Worm (Caenorhabditis elegans): ENCODE measurements around the gene str-8.
"Not testable (repeated sequence)": the region's sequence is repeated elsewhere in the genome, so short reads cannot be mapped to it uniquely, and the experiment has no call there.

str-8 gene

ce11 chrV:15754731-15755130 is at the start of gene str-8:
Gene str-8 (plus strand): TSS chrV:15755031.
- not testable (repeated sequence) for TF ChIP-seq lin-39, nhr-77, nhr-25 (tag; optimal IDR thresholded peaks at IDR 0.05)

ce11 chrV:15707982-15708381 is 46.8 kb upstream of the str-8 start:
- TF ChIP-seq ztf-11 (tag; optimal IDR thresholded peaks at IDR 0.05) (no peak), nhr-25 (tag; optimal IDR thresholded peaks at IDR 0.05) (peak; percentile 24), elt-3 (tag; optimal IDR thresholded peaks at IDR 0.05) (peak in 2 of 3 experiments; percentile 17 to 74), jun-1 (tag; optimal IDR thresholded peaks at IDR 0.05) (no peak)

ce11 chrV:15710401-15710800 is 44.4 kb upstream of the str-8 start, which contains the start of gene Y6E2A.1:
Gene Y6E2A.1 (minus strand): TSS chrV:15710501.
- TF ChIP-seq elt-3 (tag; optimal IDR thresholded peaks at IDR 0.05) = no peak
- TF ChIP-seq R02D3.7 (tag; optimal IDR thresholded peaks at IDR 0.05) = no peak
- no peak for TF ChIP-seq nhr-77 (tag; optimal IDR thresholded peaks at IDR 0.05)
- TF ChIP-seq lin-39 (tag; optimal IDR thresholded peaks at IDR 0.05) = no peak
- TF ChIP-seq lsy-12 (tag; optimal IDR thresholded peaks at IDR 0.05) = no peak
- TF ChIP-seq eor-1 (tag; optimal IDR thresholded peaks at IDR 0.05) = no peak
- TF ChIP-seq sea-2 (GFP tag; optimal IDR thresholded peaks at IDR 0.05) = no peak

ce11 chrV:15711898-15712297 is 42.9 kb upstream of the str-8 start, which contains the start of gene str-101:
Gene str-101 (minus strand): TSS chrV:15711998.
- TF ChIP-seq elt-1 (tag; optimal IDR thresholded peaks at IDR 0.05) (no peak), mdl-1 (tag; optimal IDR thresholded peaks at IDR 0.05) (no peak), nhr-76 (tag; optimal IDR thresholded peaks at IDR 0.05) (no peak), daf-12 (tag; optimal IDR thresholded peaks at IDR 0.05) (no peak), nhr-12 (tag; optimal IDR thresholded peaks at IDR 0.05) (no peak), fkh-10 (GFP tag; optimal IDR thresholded peaks at IDR 0.05) (no peak), ceh-9 (tag; optimal IDR thresholded peaks at IDR 0.05) (no peak)

- no peak for TF ChIP-seq unc-39 (tag; optimal IDR thresholded peaks at IDR 0.05)
- TF ChIP-seq mml-1 (tag; optimal IDR thresholded peaks at IDR 0.05) = no peak
- no peak for TF ChIP-seq daf-12 (tag; optimal IDR thresholded peaks at IDR 0.05)
- no peak for TF ChIP-seq snpc-4 (tag; optimal IDR thresholded peaks at IDR 0.05)
- peak; percentile 11 for TF ChIP-seq elt-2 (tag; optimal IDR thresholded peaks at IDR 0.05)
- TF ChIP-seq pqm-1 (tag; optimal IDR thresholded peaks at IDR 0.05) = peak; percentile 34
- TF ChIP-seq fkh-2 (tag; optimal IDR thresholded peaks at IDR 0.05) = no peak
- TF ChIP-seq fos-1 (tag; optimal IDR thresholded peaks at IDR 0.05) = no peak
- TF ChIP-seq ceh-82 (tag; optimal IDR thresholded peaks at IDR 0.05) = no peak
- TF ChIP-seq eor-1 (tag; optimal IDR thresholded peaks at IDR 0.05) = no peak
These were observed 42.4 kb upstream of the str-8 start for ce11 chrV:15712385-15712784.

- TF ChIP-seq fkh-2 (tag; optimal IDR thresholded peaks at IDR 0.05) = no peak
- no peak for TF ChIP-seq nhr-237 (tag; optimal IDR thresholded peaks at IDR 0.05)
- no peak for TF ChIP-seq jun-1 (tag; optimal IDR thresholded peaks at IDR 0.05)
- no peak for TF ChIP-seq R02D3.7 (tag; optimal IDR thresholded peaks at IDR 0.05)
- no peak for TF ChIP-seq nhr-67 (tag; optimal IDR thresholded peaks at IDR 0.05)
- TF ChIP-seq ceh-16 (tag; optimal IDR thresholded peaks at IDR 0.05) = no peak
- TF ChIP-seq ama-1 (optimal IDR thresholded peaks at IDR 0.05) = no peak
- no peak for TF ChIP-seq nfya-1 (tag; optimal IDR thresholded peaks at IDR 0.05; ENCODE audit: insufficient read depth)
- no peak for TF ChIP-seq unc-39 (tag; optimal IDR thresholded peaks at IDR 0.05)
- TF ChIP-seq ztf-11 (tag; optimal IDR thresholded peaks at IDR 0.05) = no peak
- no peak for TF ChIP-seq elt-2 (tag; optimal IDR thresholded peaks at IDR 0.05)
- TF ChIP-seq tbx-2 (tag; optimal IDR thresholded peaks at IDR 0.05) = no peak
- TF ChIP-seq eor-1 (tag; optimal IDR thresholded peaks at IDR 0.05) = no peak
- no peak for TF ChIP-seq mdl-1 (tag; optimal IDR thresholded peaks at IDR 0.05)
- TF ChIP-seq daf-12 (tag; optimal IDR thresholded peaks at IDR 0.05) = no peak
These were observed 39.2 kb upstream of the str-8 start for ce11 chrV:15715636-15716035.

ce11 chrV:15716679-15717078 is 38.2 kb upstream of the str-8 start, which contains the start of gene Y6E2A.4:
Gene Y6E2A.4 (minus strand): TSS chrV:15716779.
- no peak for TF ChIP-seq elt-2 (tag; optimal IDR thresholded peaks at IDR 0.05)
- no peak for TF ChIP-seq ztf-11 (tag; optimal IDR thresholded peaks at IDR 0.05)
- TF ChIP-seq zag-1 (tag; optimal IDR thresholded peaks at IDR 0.05) = no peak
- TF ChIP-seq sea-2 (GFP tag; optimal IDR thresholded peaks at IDR 0.05) = no peak
- TF ChIP-seq lsy-12 (tag; optimal IDR thresholded peaks at IDR 0.05) = no peak
- no peak for TF ChIP-seq nhr-237 (tag; optimal IDR thresholded peaks at IDR 0.05)
- TF ChIP-seq egl-5 (tag; optimal IDR thresholded peaks at IDR 0.05) = no peak
- no peak for TF ChIP-seq fos-1 (tag; optimal IDR thresholded peaks at IDR 0.05)
- TF ChIP-seq lin-39 (tag; optimal IDR thresholded peaks at IDR 0.05) = no peak
- TF ChIP-seq ceh-16 (tag; optimal IDR thresholded peaks at IDR 0.05) = no peak
- TF ChIP-seq jun-1 (tag; optimal IDR thresholded peaks at IDR 0.05) = no peak
- TF ChIP-seq skn-1 (tag; optimal IDR thresholded peaks at IDR 0.05) = no peak
- no peak for TF ChIP-seq mdl-1 (tag; optimal IDR thresholded peaks at IDR 0.05)

All from whole organism, L3 larva.